Worm (Caenorhabditis elegans) whole organism, L1 larva: ENCODE results near the gene nhr-201.

Source experiments
- lin-14 ChIP-seq: fragments of 200-800 bp; sonication (Bioruptor generic); optimal IDR thresholded peaks from 2 replicates; lab custom pipeline; 2018; ENCODE audit warnings: mild to moderate bottlenecking, missing genetic modification characterization, moderate library complexity, missing compliant biosample characterization
- nhr-77 ChIP-seq: fragments of 150-350 bp; optimal IDR thresholded peaks from 2 replicates; lab custom pipeline; 2014; ENCODE audit warnings: missing biosample characterization, missing genetic modification characterization

- TF ChIP-seq lin-14 (no peak), nhr-77 (tag; lab: Kevin White, UChicago) (no peak)
These were observed 9.9 kb downstream of the nhr-201 start, which contains the start of gene nhr-99 for ce11 chrV:474516-474915.
